Worm (Caenorhabditis elegans): ENCODE measurements around the gene C08G5.6.

Gene C08G5.6

ce11 chrII:786938-787337 is 16.6 kb downstream of the C08G5.6 start, which contains the start of gene F46F5.16:
Gene F46F5.16 (plus strand): TSS chrII:787238.
- TF ChIP-seq M03D4.4 (tag; optimal IDR thresholded peaks at IDR 0.05) (no peak), nhr-2 (tag; optimal IDR thresholded peaks at IDR 0.05) (no peak), mab-5 (tag; optimal IDR thresholded peaks at IDR 0.05) (no peak), sem-2 (GFP tag; optimal IDR thresholded peaks at IDR 0.05) (no peak), ham-2 (GFP tag; optimal IDR thresholded peaks at IDR 0.05) (no peak), ceh-39 (tag; optimal IDR thresholded peaks at IDR 0.05) (no peak), nhr-237 (tag; optimal IDR thresholded peaks at IDR 0.05) (no peak), pha-4 (tag; optimal IDR thresholded peaks at IDR 0.05) (no peak), nhr-12 (tag; optimal IDR thresholded peaks at IDR 0.05) (no peak), ceh-83 (GFP tag; optimal IDR thresholded peaks at IDR 0.05) (no peak), bed-3 (GFP tag; optimal IDR thresholded peaks at IDR 0.05) (no peak), blmp-1 (tag; optimal IDR thresholded peaks at IDR 0.05) (no peak), lin-32 (GFP tag; optimal IDR thresholded peaks at IDR 0.05) (no peak), tbx-8 (GFP tag; optimal IDR thresholded peaks at IDR 0.05) (no peak), elt-3 (tag; optimal IDR thresholded peaks at IDR 0.05) (no peak), zip-8 (tag; optimal IDR thresholded peaks at IDR 0.05) (no peak), snpc-4 (tag; optimal IDR thresholded peaks at IDR 0.05) (no peak)

- TF ChIP-seq ces-1 (GFP tag; optimal IDR thresholded peaks at IDR 0.05), result no peak
- no peak for TF ChIP-seq unc-120 (tag; optimal IDR thresholded peaks at IDR 0.05; ENCODE audit: poor library complexity, severe bottlenecking)
- no peak for TF ChIP-seq pha-4 (tag; optimal IDR thresholded peaks at IDR 0.05)
- no peak for TF ChIP-seq lin-32 (GFP tag; optimal IDR thresholded peaks at IDR 0.05)
- no peak for TF ChIP-seq sptf-1 (tag; optimal IDR thresholded peaks at IDR 0.05)
- TF ChIP-seq snpc-4 (tag; optimal IDR thresholded peaks at IDR 0.05), result no peak
- TF ChIP-seq nhr-28 (tag; optimal IDR thresholded peaks at IDR 0.05), result no peak
- TF ChIP-seq ceh-39 (tag; optimal IDR thresholded peaks at IDR 0.05), result no peak
- TF ChIP-seq sem-2 (GFP tag; optimal IDR thresholded peaks at IDR 0.05), result no peak
- no peak for TF ChIP-seq elt-3 (tag; optimal IDR thresholded peaks at IDR 0.05)
- TF ChIP-seq ceh-83 (GFP tag; optimal IDR thresholded peaks at IDR 0.05), result no peak
- TF ChIP-seq lin-13 (tag; optimal IDR thresholded peaks at IDR 0.05), result no peak
- TF ChIP-seq mab-5 (tag; optimal IDR thresholded peaks at IDR 0.05), result no peak
- no peak for TF ChIP-seq bed-3 (GFP tag; optimal IDR thresholded peaks at IDR 0.05)
These were observed 17.8 kb downstream of the C08G5.6 start, which contains the start of gene F46F5.15 for ce11 chrII:788139-788538. Gene F46F5.15 (plus strand): TSS chrII:788439.

ce11 chrII:791828-792227 is 21.5 kb downstream of the C08G5.6 start, which contains the start of gene F46F5.1:
Gene F46F5.1 (minus strand): TSS chrII:791928.
- no peak for TF ChIP-seq nhr-2 (tag; optimal IDR thresholded peaks at IDR 0.05)
- TF ChIP-seq ceh-39 (tag; optimal IDR thresholded peaks at IDR 0.05), result no peak
- TF ChIP-seq cnd-1 (tag; optimal IDR thresholded peaks at IDR 0.05), result no peak

ce11 chrII:796916-797315 is 26.6 kb downstream of the C08G5.6 start:
- TF ChIP-seq nhr-28 (tag; optimal IDR thresholded peaks at IDR 0.05) (no peak), unc-62 (GFP tag; optimal IDR thresholded peaks at IDR 0.05) (no peak), blmp-1 (tag; optimal IDR thresholded peaks at IDR 0.05) (no peak)

ce11 chrII:797445-797844 is 27.1 kb downstream of the C08G5.6 start:
- TF ChIP-seq lin-32 (GFP tag; optimal IDR thresholded peaks at IDR 0.05), result no peak
- TF ChIP-seq unc-62 (GFP tag; optimal IDR thresholded peaks at IDR 0.05), result no peak
- no peak for TF ChIP-seq drap-1 (GFP tag; optimal IDR thresholded peaks at IDR 0.05)

- TF ChIP-seq sem-2 (GFP tag; optimal IDR thresholded peaks at IDR 0.05) (no peak), ces-1 (GFP tag; optimal IDR thresholded peaks at IDR 0.05) (no peak), mls-2 (tag; optimal IDR thresholded peaks at IDR 0.05) (no peak), tbx-8 (GFP tag; optimal IDR thresholded peaks at IDR 0.05) (no peak), ceh-83 (GFP tag; optimal IDR thresholded peaks at IDR 0.05) (no peak), unc-120 (tag; optimal IDR thresholded peaks at IDR 0.05; ENCODE audit: poor library complexity, severe bottlenecking) (no peak), elt-3 (tag; optimal IDR thresholded peaks at IDR 0.05) (no peak), nhr-12 (tag; optimal IDR thresholded peaks at IDR 0.05) (no peak)
These were observed 29.3 kb downstream of the C08G5.6 start, which contains the start of gene F46F5.14 for ce11 chrII:799700-800099. Gene F46F5.14 (plus strand): TSS chrII:800000.

DNA sequence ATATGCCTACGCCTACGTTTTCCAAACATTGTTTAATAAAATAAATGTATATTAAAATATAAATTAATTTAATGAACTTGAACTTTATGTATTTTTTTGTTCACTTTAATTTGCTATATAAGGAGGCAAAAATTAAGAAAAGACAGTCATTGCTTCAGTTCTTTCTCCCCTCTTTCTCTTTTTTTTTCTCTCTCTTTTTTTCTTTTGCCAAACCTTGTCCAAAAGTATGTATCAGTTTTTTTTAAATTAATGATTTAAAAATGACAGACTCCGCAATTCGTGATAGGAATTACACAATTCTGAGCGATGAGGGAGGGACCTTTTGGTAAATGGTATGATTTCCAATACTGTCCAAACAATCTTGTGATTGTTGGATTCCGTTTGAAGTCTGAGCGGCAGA is 32.7 kb downstream of the C08G5.6 start, which contains the start of gene F46F5.13:
TSS of gene F46F5.13 (plus strand) at position 301 of the 400 bp plus-strand sequence.
- TF ChIP-seq unc-62 (GFP tag; optimal IDR thresholded peaks at IDR 0.05), result no peak
- no peak for TF ChIP-seq ces-1 (GFP tag; optimal IDR thresholded peaks at IDR 0.05)
- TF ChIP-seq ztf-11 (tag; optimal IDR thresholded peaks at IDR 0.05), result no peak
- no peak for TF ChIP-seq ceh-43 (GFP tag; optimal IDR thresholded peaks at IDR 0.05)
- no peak for TF ChIP-seq cnd-1 (tag; optimal IDR thresholded peaks at IDR 0.05)
- TF ChIP-seq nhr-28 (tag; optimal IDR thresholded peaks at IDR 0.05), result no peak
- TF ChIP-seq unc-120 (tag; optimal IDR thresholded peaks at IDR 0.05; ENCODE audit: poor library complexity, severe bottlenecking), result no peak
- no peak for TF ChIP-seq sptf-1 (tag; optimal IDR thresholded peaks at IDR 0.05)
- no peak for TF ChIP-seq ceh-39 (tag; optimal IDR thresholded peaks at IDR 0.05)
- TF ChIP-seq M03D4.4 (tag; optimal IDR thresholded peaks at IDR 0.05), result no peak

Data from whole organism, mixed stage, embryonic.